Worm (Caenorhabditis elegans) whole organism, late embryonic: Measurements from ENCODE around the gene W02A2.8.

Experiments used
- K02D7.2 ChIP-seq: sonication (generic microtip); optimal IDR thresholded peaks from 2 replicates; lab custom pipeline; 2017; ENCODE audit warnings: mild to moderate bottlenecking, missing genetic modification characterization, missing compliant biosample characterization
- T23F11.4 ChIP-seq: fragments of 200-800 bp; sonication (Bioruptor generic); optimal IDR thresholded peaks from 2 replicates; lab custom pipeline; 2018; ENCODE audit warnings: mild to moderate bottlenecking, missing genetic modification characterization, missing compliant biosample characterization
- ceh-14 ChIP-seq: sonication (generic microtip); optimal IDR thresholded peaks from 2 replicates; lab custom pipeline; 2016; ENCODE audit warnings: missing genotype, missing genetic modification characterization, missing compliant biosample characterization
- ceh-6 ChIP-seq: fragments of 200-800 bp; sonication (Bioruptor generic); optimal IDR thresholded peaks from 2 replicates; lab custom pipeline; 2018; ENCODE audit warnings: mild to moderate bottlenecking, missing genetic modification characterization, missing compliant biosample characterization
- ets-4 ChIP-seq: sonication (generic microtip); optimal IDR thresholded peaks from 2 replicates; lab custom pipeline; 2016; ENCODE audit warnings: missing genetic modification characterization, missing compliant biosample characterization
- mec-3 ChIP-seq: sonication (generic microtip); optimal IDR thresholded peaks from 2 replicates; lab custom pipeline; 2016; ENCODE audit warnings: borderline replicate concordance, missing genetic modification characterization, missing compliant biosample characterization
- pqm-1 ChIP-seq: sonication (generic microtip); optimal IDR thresholded peaks from 2 replicates; lab custom pipeline; 2016; ENCODE audit warnings: missing genetic modification characterization, missing compliant biosample characterization
- pros-1 ChIP-seq: fragments of 150-350 bp; optimal IDR thresholded peaks from 2 replicates; lab custom pipeline; 2014; ENCODE audit warnings: missing biosample characterization, missing genetic modification reagents, missing genetic modification characterization
- ref-2 ChIP-seq: sonication (generic microtip); optimal IDR thresholded peaks from 2 replicates; lab custom pipeline; 2016; ENCODE audit warnings: missing genetic modification characterization, missing compliant biosample characterization
- sox-4 ChIP-seq: sonication (generic microtip); optimal IDR thresholded peaks from 2 replicates; lab custom pipeline; 2017; ENCODE audit warnings: mild to moderate bottlenecking, missing genetic modification characterization, inconsistent platforms, missing compliant biosample characterization
- ttx-3 ChIP-seq: sonication (generic microtip); optimal IDR thresholded peaks from 2 replicates; lab custom pipeline; 2016; ENCODE audit warnings: missing genetic modification reagents, missing genetic modification characterization, missing compliant biosample characterization
- unc-86 ChIP-seq: sonication (generic microtip); optimal IDR thresholded peaks from 2 replicates; lab custom pipeline; 2016; ENCODE audit warnings: missing genetic modification characterization, missing compliant biosample characterization

DNA sequence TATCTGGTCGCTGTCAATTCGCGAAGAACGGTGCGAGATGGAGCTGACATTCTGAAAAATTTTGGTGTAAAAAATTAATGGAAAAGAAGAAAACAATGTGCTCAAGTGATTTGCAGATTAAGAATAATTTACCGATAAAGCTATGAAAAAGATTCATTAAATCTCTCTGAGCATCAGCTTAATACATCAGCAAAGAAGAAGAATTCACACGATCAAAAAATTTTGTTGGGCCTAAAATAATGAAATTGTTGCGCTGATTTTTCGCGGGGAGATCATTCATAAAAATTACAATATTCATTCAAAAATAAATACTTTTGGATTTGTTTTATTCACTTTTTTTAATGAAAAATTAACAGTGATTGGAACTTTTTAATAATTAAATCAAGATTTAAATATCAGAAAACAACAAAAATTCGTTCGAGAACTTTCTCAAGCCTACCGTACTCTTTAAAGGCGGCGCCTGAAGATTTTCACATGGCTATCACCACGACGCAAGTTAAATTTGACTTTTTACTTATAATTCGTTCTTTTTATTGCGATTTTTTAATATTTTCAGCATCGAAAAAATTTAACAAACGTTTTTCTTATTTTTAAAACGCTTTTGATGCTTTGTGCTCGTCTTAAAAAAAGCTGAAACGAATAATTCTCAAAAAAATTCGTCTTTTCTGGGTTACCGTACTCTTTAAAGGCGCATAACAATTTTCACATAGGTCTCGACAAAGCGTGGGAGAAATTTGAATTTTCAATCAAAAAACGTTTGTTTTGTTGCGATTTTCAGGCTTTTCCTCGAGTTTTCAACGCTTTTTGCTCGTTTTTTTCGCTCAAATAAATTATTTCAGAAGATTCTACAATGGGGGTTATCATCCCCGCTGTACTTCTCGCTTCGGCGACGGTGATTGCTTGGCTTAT, 42.3 kb upstream of the W02A2.8 start, which contains the start of the genes memi-2 and cyp-31A5:
- no peak for TF ChIP-seq sox-4 (tag; lab: Kevin White, UChicago)
- no peak for TF ChIP-seq ceh-6
- TF ChIP-seq pqm-1: no peak
- no peak for TF ChIP-seq unc-86
- no peak for TF ChIP-seq ttx-3 (tag; lab: Kevin White, UChicago)
- no peak for TF ChIP-seq ceh-14 (tag; lab: Kevin White, UChicago)
- no peak for TF ChIP-seq pros-1 (tag; lab: Kevin White, UChicago)
- TF ChIP-seq ets-4: no peak
- no peak for TF ChIP-seq mec-3
- TF ChIP-seq ref-2 (tag; lab: Kevin White, UChicago): no peak
- TF ChIP-seq T23F11.4 (GFP tag; lab: Kevin White, UChicago): no peak
- no peak for TF ChIP-seq K02D7.2 (tag; lab: Kevin White, UChicago)
